Fruit fly (Drosophila melanogaster): ENCODE measurements around the gene CG10561.

CG10561 gene

dm6 chr2L:19142176-19142870, 28.1 kb downstream of the CG10561 start (continued):
- TF ChIP-seq CG9817 (tag; optimal IDR thresholded peaks at IDR 0.05) (no peak), CG3163 (GFP tag; optimal IDR thresholded peaks at IDR 0.05) (no peak), ems (GFP tag; optimal IDR thresholded peaks at IDR 0.05) (no peak), MTF-1 (GFP tag; optimal IDR thresholded peaks at IDR 0.05; ENCODE audit: borderline replicate concordance) (no peak), sna (GFP tag; IDR thresholded peaks at IDR 0.05; ENCODE audit: partially characterized antibody) (no peak), CG2120 (GFP tag; optimal IDR thresholded peaks at IDR 0.05) (peak; percentile 34), CG14860 (GFP tag; IDR thresholded peaks at IDR 0.05; ENCODE audit: partially characterized antibody) (no peak), nerfin-2 (GFP tag; IDR thresholded peaks at IDR 0.05; ENCODE audit: partially characterized antibody) (no peak), Adf1 (GFP tag; IDR thresholded peaks at IDR 0.05) (no peak), CG33213 (GFP tag; optimal IDR thresholded peaks at IDR 0.05) (no peak), CG9797 (GFP tag; optimal IDR thresholded peaks at IDR 0.05) (no peak), crol (GFP tag; IDR thresholded peaks at IDR 0.05) (no peak), CG7987 (GFP tag; optimal IDR thresholded peaks at IDR 0.05) (no peak), bab2 (GFP tag; optimal IDR thresholded peaks at IDR 0.05) (no peak), NC2β (GFP tag; optimal IDR thresholded peaks at IDR 0.05) (no peak), Usf (GFP tag; optimal IDR thresholded peaks at IDR 0.05) (no peak), CG8924 (tag; optimal IDR thresholded peaks at IDR 0.05) (no peak), CG15073 (GFP tag; optimal IDR thresholded peaks at IDR 0.05) (no peak), CG4730 (GFP tag; IDR thresholded peaks at IDR 0.05) (no peak), CG6175 (GFP tag; IDR thresholded peaks at IDR 0.05) (no peak), Fer2 (tag; optimal IDR thresholded peaks at IDR 0.05) (no peak), CG4360 (GFP tag; IDR thresholded peaks at IDR 0.05) (0 out of 2 replicates have a peak, but pooled peaks have one; percentile 9), CG18011 (GFP tag; optimal IDR thresholded peaks at IDR 0.05) (no peak), trem (tag; optimal IDR thresholded peaks at IDR 0.05) (no peak), ranshi (GFP tag; IDR thresholded peaks at IDR 0.05) (no peak), BEAF-32 (GFP tag; optimal IDR thresholded peaks at IDR 0.05) (no peak), Sry-δ (GFP tag; optimal IDR thresholded peaks at IDR 0.05) (no peak), onecut (GFP tag; IDR thresholded peaks at IDR 0.05) (no peak), Dek (tag; optimal IDR thresholded peaks at IDR 0.05) (no peak), ara (GFP tag; IDR thresholded peaks at IDR 0.05) (no peak), YL-1 (GFP tag; optimal IDR thresholded peaks at IDR 0.05) (no peak), CG1024 (GFP tag; IDR thresholded peaks at IDR 0.05) (no peak), insv (GFP tag; optimal IDR thresholded peaks at IDR 0.05) (no peak), pnt (GFP tag; optimal IDR thresholded peaks at IDR 0.05) (no peak), NC2α (GFP tag; optimal IDR thresholded peaks at IDR 0.05) (no peak), ap (GFP tag; IDR thresholded peaks at IDR 0.05) (no peak), CG4820 (GFP tag; optimal IDR thresholded peaks at IDR 0.05) (no peak), Ravus (GFP tag; IDR thresholded peaks at IDR 0.05) (no peak), CG5245 (GFP tag; optimal IDR thresholded peaks at IDR 0.05) (no peak), caup (GFP tag; optimal IDR thresholded peaks at IDR 0.05; ENCODE audit: severe bottlenecking) (no peak), org-1 (GFP tag; optimal IDR thresholded peaks at IDR 0.05) (no peak), corto (GFP tag; optimal IDR thresholded peaks at IDR 0.05) (no peak), CG13123 (GFP tag; optimal IDR thresholded peaks at IDR 0.05) (no peak), gsb (GFP tag; IDR thresholded peaks at IDR 0.05) (no peak), Trl (optimal IDR thresholded peaks at IDR 0.05) (no peak), Trl (GFP tag; optimal IDR thresholded peaks at IDR 0.05) (peak; percentile 13), ken (GFP tag; IDR thresholded peaks at IDR 0.05) (no peak), CG3847 (GFP tag; IDR thresholded peaks at IDR 0.05) (no peak), sr (GFP tag; IDR thresholded peaks at IDR 0.05) (no peak), Dip3 (GFP tag; optimal IDR thresholded peaks at IDR 0.05) (peak; percentile 2), CkIIα-i1 (GFP tag; IDR thresholded peaks at IDR 0.05) (no peak), CG11085 (GFP tag; IDR thresholded peaks at IDR 0.05) (no peak)

All from whole organism, embryonic.